Worm (Caenorhabditis elegans) whole organism, L1 larva: ENCODE data around the gene clc-7.

Experiments
- alr-1 ChIP-seq: fragments of 200-800 bp; sonication (Bioruptor generic); optimal IDR thresholded peaks from 2 replicates; lab custom pipeline; 2018; ENCODE audit warnings: borderline replicate concordance, mild to moderate bottlenecking, missing genetic modification characterization, missing compliant biosample characterization
- aly-2 ChIP-seq: fragments of 150-350 bp; optimal IDR thresholded peaks from 2 replicates; lab custom pipeline; 2014; ENCODE audit warnings: missing biosample characterization, missing genetic modification characterization
- hlh-4 ChIP-seq: sonication (generic microtip); optimal IDR thresholded peaks from 2 replicates; lab custom pipeline; 2016; ENCODE audit warnings: mild to moderate bottlenecking, missing genetic modification characterization, missing compliant biosample characterization
- swsn-7 ChIP-seq: sonication (generic microtip); optimal IDR thresholded peaks from 2 replicates; lab custom pipeline; 2016; ENCODE audit warnings: missing genetic modification characterization, missing compliant biosample characterization
- ztf-11 ChIP-seq, 2 experiments: sonication (generic microtip); optimal IDR thresholded peaks; 2 replicates each; lab custom pipeline; 2016 to 2017; ENCODE audit warnings: missing genetic modification characterization in 2 of 2, missing biosample characterization in 1 of 2, missing compliant biosample characterization in 1 of 2

DNA sequence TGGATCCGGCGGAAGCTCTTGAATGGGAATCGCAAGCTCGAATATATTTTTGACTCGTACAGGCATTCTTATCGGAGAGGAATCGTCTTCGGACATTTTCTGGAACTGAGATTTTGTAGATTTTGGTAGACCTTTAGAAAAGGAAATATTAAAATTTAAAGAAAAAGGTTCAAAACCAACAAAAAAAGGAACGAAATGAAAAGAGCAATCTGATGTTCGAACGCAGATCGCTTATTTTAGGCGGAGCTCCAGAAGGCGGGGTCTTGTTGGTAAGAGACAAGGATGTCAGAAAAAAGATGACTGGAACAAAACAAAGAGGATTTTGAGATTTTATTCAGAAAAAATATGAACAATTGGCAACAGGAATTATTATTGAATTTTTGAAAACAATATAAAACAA, 39.0 kb downstream of the clc-7 start, which contains the start of gene C42D8.9:
- TF ChIP-seq ztf-11 (tag; optimal IDR thresholded peaks at IDR 0.05; lab: Kevin White, UChicago) (no peak), swsn-7 (tag; lab: Kevin White, UChicago) (no peak), alr-1 (tag; lab: Kevin White, UChicago) (no peak), hlh-4 (tag; lab: Kevin White, UChicago) (no peak), aly-2 (tag; lab: Kevin White, UChicago) (no peak)
